Worm (Caenorhabditis elegans): ENCODE results near the gene math-9.

Gene math-9

ce11 chrII:1922665-1923187, 32.1 kb upstream of the math-9 start, which contains the start of the genes bath-2 and F52C6.4:
bath-2 (minus strand) TSS chrII:1922765.
F52C6.4 (plus strand) TSS chrII:1923137.
- TF ChIP-seq unc-62 (GFP tag; optimal IDR thresholded peaks at IDR 0.05) (no peak), fkh-10 (GFP tag; optimal IDR thresholded peaks at IDR 0.05) (no peak), eor-1 (tag; optimal IDR thresholded peaks at IDR 0.05) (no peak), hmg-11 (tag; optimal IDR thresholded peaks at IDR 0.05) (no peak), ceh-28 (tag; optimal IDR thresholded peaks at IDR 0.05) (no peak), nhr-25 (tag; optimal IDR thresholded peaks at IDR 0.05) (no peak), pha-4 (tag; optimal IDR thresholded peaks at IDR 0.05) (no peak), nhr-67 (tag; optimal IDR thresholded peaks at IDR 0.05) (no peak), sea-2 (GFP tag; optimal IDR thresholded peaks at IDR 0.05) (no peak), ceh-82 (tag; optimal IDR thresholded peaks at IDR 0.05) (no peak), nhr-76 (tag; optimal IDR thresholded peaks at IDR 0.05) (no peak), elt-3 (tag; optimal IDR thresholded peaks at IDR 0.05) (no peak), egl-27 (tag; optimal IDR thresholded peaks at IDR 0.05) (no peak), zag-1 (tag; optimal IDR thresholded peaks at IDR 0.05) (no peak), snpc-4 (tag; optimal IDR thresholded peaks at IDR 0.05) (no peak), lin-39 (tag; optimal IDR thresholded peaks at IDR 0.05) (no peak), mml-1 (tag; optimal IDR thresholded peaks at IDR 0.05) (no peak), fos-1 (tag; optimal IDR thresholded peaks at IDR 0.05) (no peak), daf-12 (tag; optimal IDR thresholded peaks at IDR 0.05) (no peak)

- TF ChIP-seq nhr-23 (tag; optimal IDR thresholded peaks at IDR 0.05), result no peak
- no peak for TF ChIP-seq ceh-16 (tag; optimal IDR thresholded peaks at IDR 0.05)
- no peak for TF ChIP-seq pha-4 (tag; optimal IDR thresholded peaks at IDR 0.05)
- TF ChIP-seq ztf-11 (tag; optimal IDR thresholded peaks at IDR 0.05), result no peak
- no peak for TF ChIP-seq lin-15B (tag; optimal IDR thresholded peaks at IDR 0.05)
- TF ChIP-seq nhr-11 (tag; optimal IDR thresholded peaks at IDR 0.05), result no peak
- TF ChIP-seq fkh-2 (tag; optimal IDR thresholded peaks at IDR 0.05), result no peak
- no peak for TF ChIP-seq ceh-82 (tag; optimal IDR thresholded peaks at IDR 0.05)
- no peak for TF ChIP-seq elt-1 (tag; optimal IDR thresholded peaks at IDR 0.05)
- TF ChIP-seq sea-2 (GFP tag; optimal IDR thresholded peaks at IDR 0.05), result no peak
- TF ChIP-seq daf-12 (tag; optimal IDR thresholded peaks at IDR 0.05), result no peak
- TF ChIP-seq nhr-237 (tag; optimal IDR thresholded peaks at IDR 0.05), result no peak
- TF ChIP-seq nhr-25 (tag; optimal IDR thresholded peaks at IDR 0.05), result no peak
Observed at ce11 chrII:1921018-1921417, 30.4 kb upstream of the math-9 start, which contains the start of gene bath-7. bath-7 (minus strand) TSS chrII:1921118.

- TF ChIP-seq ceh-82 (tag; optimal IDR thresholded peaks at IDR 0.05), result no peak
- TF ChIP-seq ama-1 (optimal IDR thresholded peaks at IDR 0.05), result no peak
- TF ChIP-seq nhr-12 (tag; optimal IDR thresholded peaks at IDR 0.05), result no peak
- no peak for TF ChIP-seq nhr-76 (tag; optimal IDR thresholded peaks at IDR 0.05)
- TF ChIP-seq elt-2 (tag; optimal IDR thresholded peaks at IDR 0.05), result no peak
- no peak for TF ChIP-seq mml-1 (tag; optimal IDR thresholded peaks at IDR 0.05)
- TF ChIP-seq tbx-2 (tag; optimal IDR thresholded peaks at IDR 0.05), result no peak
- TF ChIP-seq ZK546.5 (tag; optimal IDR thresholded peaks at IDR 0.05), result no peak
- no peak for TF ChIP-seq daf-12 (tag; optimal IDR thresholded peaks at IDR 0.05)
- no peak for TF ChIP-seq elt-3 (tag; optimal IDR thresholded peaks at IDR 0.05)
- no peak for TF ChIP-seq aly-2 (tag; optimal IDR thresholded peaks at IDR 0.05)
- TF ChIP-seq nfya-1 (tag; optimal IDR thresholded peaks at IDR 0.05; ENCODE audit: insufficient read depth), result no peak
- no peak for TF ChIP-seq ztf-11 (tag; optimal IDR thresholded peaks at IDR 0.05)
- no peak for TF ChIP-seq egl-5 (tag; optimal IDR thresholded peaks at IDR 0.05)
- TF ChIP-seq sea-2 (GFP tag; optimal IDR thresholded peaks at IDR 0.05), result no peak
- TF ChIP-seq pha-4 (tag; optimal IDR thresholded peaks at IDR 0.05), result no peak
Observed at ce11 chrII:1917862-1918261, 27.3 kb upstream of the math-9 start, which contains the start of gene bath-4. bath-4 (minus strand) TSS chrII:1917962.

DNA sequence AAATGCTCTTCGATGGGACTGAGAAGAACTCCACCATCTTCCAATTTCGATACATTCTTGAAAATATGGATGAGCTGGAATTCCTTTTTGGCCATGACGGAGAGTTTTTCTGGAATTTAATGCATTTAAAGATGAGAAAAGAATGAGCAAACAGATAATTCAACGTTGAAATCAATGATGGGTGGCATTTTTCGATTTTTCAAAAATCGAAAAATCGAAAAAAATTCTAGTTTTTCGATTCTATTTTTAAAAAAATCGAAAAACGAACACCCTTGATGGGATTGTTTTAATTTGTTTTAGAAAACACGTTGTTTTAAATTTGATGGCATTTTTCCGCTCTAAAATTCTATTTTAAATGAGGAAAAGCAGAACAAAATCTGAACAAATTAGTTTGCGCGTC, 22.2 kb upstream of the math-9 start, which contains the start of gene math-31:
TSS of gene math-31 (minus strand) at position 101 of the 400 bp plus-strand sequence.
- TF ChIP-seq nhr-11 (tag; optimal IDR thresholded peaks at IDR 0.05) (no peak), pha-4 (tag; optimal IDR thresholded peaks at IDR 0.05) (no peak), mml-1 (tag; optimal IDR thresholded peaks at IDR 0.05) (no peak), nhr-77 (tag; optimal IDR thresholded peaks at IDR 0.05) (no peak), R02D3.7 (tag; optimal IDR thresholded peaks at IDR 0.05) (no peak), sea-2 (GFP tag; optimal IDR thresholded peaks at IDR 0.05) (no peak), elt-1 (tag; optimal IDR thresholded peaks at IDR 0.05) (no peak), snpc-4 (tag; optimal IDR thresholded peaks at IDR 0.05) (no peak), jun-1 (tag; optimal IDR thresholded peaks at IDR 0.05) (no peak), nhr-12 (tag; optimal IDR thresholded peaks at IDR 0.05) (no peak), tbx-2 (tag; optimal IDR thresholded peaks at IDR 0.05) (no peak)
